Worm (Caenorhabditis elegans) whole organism, L4/young adult: ENCODE data around the gene hrg-1.

Source experiments
- W03F9.2 ChIP-seq: fragments of 150-350 bp; optimal IDR thresholded peaks from 2 replicates; lab custom pipeline; 2014; ENCODE audit warnings: missing biosample characterization, missing genetic modification characterization
- dao-5 ChIP-seq: sonication (generic microtip); optimal IDR thresholded peaks from 2 replicates; lab custom pipeline; 2016; ENCODE audit warnings: missing genotype, missing genetic modification characterization, moderate library complexity, missing compliant biosample characterization
- him-1 ChIP-seq: sonication (generic microtip); optimal IDR thresholded peaks from 2 replicates; lab custom pipeline; 2016; ENCODE audit warnings: missing genotype, missing genetic modification reagents, missing genetic modification characterization, missing compliant biosample characterization

- TF ChIP-seq W03F9.2 (tag; lab: Kevin White, UChicago) (no peak), dao-5 (tag; lab: Kevin White, UChicago) (no peak), him-1 (no peak)
Measured at ce11 chrX:4003220-4003619, 12.8 kb downstream of the hrg-1 start, which contains the start of gene R02E12.12.
